Fruit fly (Drosophila melanogaster): Measurements from ENCODE around the gene Mocs1.

- no peak for TF ChIP-seq CG7101 (tag; optimal IDR thresholded peaks at IDR 0.05)
- TF ChIP-seq pad (GFP tag; optimal IDR thresholded peaks at IDR 0.05): no peak
- no peak for TF ChIP-seq CG12768 (GFP tag; optimal IDR thresholded peaks at IDR 0.05)
- TF ChIP-seq CG14711 (tag; optimal IDR thresholded peaks at IDR 0.05): no peak
- TF ChIP-seq CG5204 (GFP tag; optimal IDR thresholded peaks at IDR 0.05): no peak
- TF ChIP-seq cnc (optimal IDR thresholded peaks at IDR 0.05): no peak
- no peak for TF ChIP-seq cic (GFP tag; optimal IDR thresholded peaks at IDR 0.05)
- no peak for TF ChIP-seq Crg-1 (GFP tag; optimal IDR thresholded peaks at IDR 0.05)
Observed at dm6 chr3L:11112427-11112826, 42.1 kb downstream of the Mocs1 start.

Data from whole organism, adult.